Fruit fly (Drosophila melanogaster) whole organism, prepupa: Measurements from ENCODE around the gene nsl1.

ENCODE experiments used
- Blimp-1 ChIP-seq: fragments of 200-800 bp; sonication (Bioruptor generic); optimal IDR thresholded peaks from 3 replicates; lab custom pipeline; 2017; ENCODE audit warnings: missing biosample characterization, missing genetic modification characterization, mild to moderate bottlenecking, moderate library complexity, missing genetic modification reagents
- CG10631 ChIP-seq: fragments of 200-800 bp; sonication (Bioruptor generic); optimal IDR thresholded peaks from 2 replicates; lab custom pipeline; 2016; ENCODE audit warnings: missing biosample characterization, missing genetic modification characterization
- CG10669 ChIP-seq: fragments of 200-800 bp; sonication (Bioruptor generic); optimal IDR thresholded peaks from 3 replicates; lab custom pipeline; 2018; ENCODE audit warnings: missing biosample characterization, mild to moderate bottlenecking, missing genetic modification characterization, moderate library complexity
- CG11294 ChIP-seq: fragments of 200-800 bp; sonication (Bioruptor generic); IDR thresholded peaks from 2 replicates; pipeline ENCODE4 v1.3.6; 2022; ENCODE audit warnings: missing biosample characterization, missing genetic modification characterization
- CG11762 ChIP-seq: fragments of 200-800 bp; sonication (Bioruptor generic); optimal IDR thresholded peaks from 3 replicates; lab custom pipeline; 2016; ENCODE audit warnings: missing biosample characterization, missing genetic modification characterization; ENCODE audit not compliant: insufficient read depth
- CG11902 ChIP-seq: fragments of 200-800 bp; sonication (Bioruptor generic); optimal IDR thresholded peaks from 3 replicates; lab custom pipeline; 2016; ENCODE audit warnings: missing biosample characterization, missing genetic modification characterization
- CG1621 ChIP-seq: fragments of 200-800 bp; sonication (Bioruptor generic); optimal IDR thresholded peaks from 3 replicates; lab custom pipeline; 2018; ENCODE audit warnings: missing biosample characterization, mild to moderate bottlenecking, missing genetic modification characterization
- CG3032 ChIP-seq: fragments of 200-800 bp; optimal IDR thresholded peaks from 2 replicates; lab custom pipeline; 2019; ENCODE audit warnings: missing biosample characterization, mild to moderate bottlenecking, missing genetic modification characterization, moderate library complexity
- CG31627 ChIP-seq: fragments of 200-800 bp; sonication (Bioruptor generic); optimal IDR thresholded peaks from 3 replicates; lab custom pipeline; 2016; ENCODE audit warnings: missing biosample characterization, missing genetic modification characterization
- CG34406 ChIP-seq: fragments of 200-800 bp; sonication (Bioruptor generic); optimal IDR thresholded peaks from 3 replicates; lab custom pipeline; 2016; ENCODE audit warnings: missing biosample characterization, missing genetic modification characterization
- CG4318 ChIP-seq: fragments of 200-800 bp; sonication (Bioruptor generic); optimal IDR thresholded peaks from 3 replicates; lab custom pipeline; 2017; ENCODE audit warnings: missing biosample characterization, mild to moderate bottlenecking, missing genetic modification characterization
- CG6163 ChIP-seq: fragments of 200-800 bp; sonication (Bioruptor generic); IDR thresholded peaks from 3 replicates; pipeline ENCODE4 v1.3.6; 2022; ENCODE audit warnings: missing biosample characterization, missing genetic modification characterization
- CG6808 ChIP-seq: fragments of 200-800 bp; sonication (Bioruptor generic); optimal IDR thresholded peaks from 3 replicates; lab custom pipeline; 2017; ENCODE audit warnings: missing biosample characterization, missing genetic modification characterization, mild to moderate bottlenecking, moderate library complexity, missing genetic modification reagents
- CG6854 ChIP-seq: fragments of 200-800 bp; sonication (Bioruptor generic); optimal IDR thresholded peaks from 2 replicates; lab custom pipeline; 2017; ENCODE audit warnings: missing biosample characterization, mild to moderate bottlenecking, missing genetic modification characterization
- CG7368 ChIP-seq: fragments of 200-800 bp; sonication (Bioruptor generic); optimal IDR thresholded peaks from 3 replicates; lab custom pipeline; 2016; ENCODE audit warnings: missing biosample characterization, missing genetic modification characterization
- CG8119 ChIP-seq: fragments of 200-800 bp; sonication (Bioruptor generic); IDR thresholded peaks from 3 replicates; pipeline ENCODE4 v1.3.6; 2022; ENCODE audit warnings: missing biosample characterization, missing genetic modification characterization
- CG8319 ChIP-seq: fragments of 200-800 bp; sonication (Bioruptor generic); optimal IDR thresholded peaks from 3 replicates; lab custom pipeline; 2016; ENCODE audit warnings: missing biosample characterization, missing genetic modification characterization
- CG8632 ChIP-seq: fragments of 200-800 bp; sonication (Bioruptor generic); optimal IDR thresholded peaks from 3 replicates; lab custom pipeline; 2016; ENCODE audit warnings: missing biosample characterization, missing genetic modification characterization
- CG9139 ChIP-seq: fragments of 200-800 bp; sonication (Bioruptor generic); optimal IDR thresholded peaks from 3 replicates; lab custom pipeline; 2017; ENCODE audit warnings: missing biosample characterization, mild to moderate bottlenecking, missing genetic modification characterization
- Eip75B ChIP-seq: fragments of 200-800 bp; sonication (Bioruptor generic); optimal IDR thresholded peaks from 3 replicates; lab custom pipeline; 2016; ENCODE audit warnings: missing biosample characterization, missing genetic modification characterization
- Eip78C ChIP-seq: fragments of 200-800 bp; sonication (Bioruptor generic); peaks from one replicate; lab custom pipeline; 2016; ENCODE audit warnings: missing biosample characterization, missing genetic modification characterization
- Eip93F ChIP-seq: fragments of 200-800 bp; sonication (Bioruptor generic); optimal IDR thresholded peaks from 2 replicates; lab custom pipeline; 2016; ENCODE audit warnings: missing biosample characterization, mild to moderate bottlenecking, missing genetic modification characterization
- Ets96B ChIP-seq: fragments of 200-800 bp; optimal IDR thresholded peaks from 2 replicates; lab custom pipeline; 2019; ENCODE audit warnings: missing biosample characterization, mild to moderate bottlenecking, missing genetic modification characterization, moderate library complexity
- Gug ChIP-seq: fragments of 200-800 bp; sonication (Bioruptor generic); IDR thresholded peaks from 2 replicates; pipeline ENCODE4 v1.3.6; 2022; ENCODE audit warnings: missing biosample characterization, missing genetic modification characterization
- Hr38 ChIP-seq: sonication (Bioruptor generic); optimal IDR thresholded peaks from 2 replicates; lab custom pipeline; 2016; ENCODE audit warnings: missing biosample characterization, missing genetic modification characterization
- Hr39 ChIP-seq: fragments of 200-800 bp; sonication (Bioruptor generic); optimal IDR thresholded peaks from 2 replicates; lab custom pipeline; 2016; ENCODE audit warnings: missing biosample characterization, missing genetic modification characterization
- Hr4 ChIP-seq: fragments of 200-800 bp; sonication (Bioruptor generic); optimal IDR thresholded peaks from 3 replicates; lab custom pipeline; 2016; ENCODE audit warnings: missing biosample characterization, missing genetic modification characterization
- Lpt ChIP-seq: fragments of 200-800 bp; sonication (Bioruptor generic); optimal IDR thresholded peaks from 3 replicates; lab custom pipeline; 2016; ENCODE audit warnings: missing biosample characterization, missing genetic modification characterization
- Met ChIP-seq: fragments of 200-800 bp; sonication (Bioruptor generic); optimal IDR thresholded peaks from 3 replicates; lab custom pipeline; 2016; ENCODE audit warnings: missing biosample characterization, missing genetic modification characterization
- OdsH ChIP-seq: fragments of 200-800 bp; sonication (Bioruptor generic); optimal IDR thresholded peaks from 3 replicates; lab custom pipeline; 2016; ENCODE audit warnings: missing biosample characterization, missing genetic modification characterization
- Smox ChIP-seq: fragments of 200-800 bp; sonication (Bioruptor generic); optimal IDR thresholded peaks from 3 replicates; lab custom pipeline; 2016; ENCODE audit warnings: missing biosample characterization, missing genetic modification characterization
- Sox102F ChIP-seq: fragments of 200-800 bp; sonication (Bioruptor generic); optimal IDR thresholded peaks from 2 replicates; lab custom pipeline; 2016; ENCODE audit warnings: missing biosample characterization, mild to moderate bottlenecking, missing genetic modification characterization
- Sox14 ChIP-seq: fragments of 200-800 bp; sonication (Bioruptor generic); optimal IDR thresholded peaks from 3 replicates; lab custom pipeline; 2016; ENCODE audit warnings: missing biosample characterization, missing genetic modification characterization
- Sox15 ChIP-seq: fragments of 200-800 bp; sonication (Bioruptor generic); optimal IDR thresholded peaks from 3 replicates; lab custom pipeline; 2016; ENCODE audit warnings: missing biosample characterization, missing genetic modification characterization
- achi ChIP-seq: fragments of 200-800 bp; sonication (Bioruptor generic); optimal IDR thresholded peaks from 3 replicates; lab custom pipeline; 2016; ENCODE audit warnings: missing biosample characterization, missing genetic modification characterization
- acj6 ChIP-seq: fragments of 200-800 bp; sonication (Bioruptor generic); optimal IDR thresholded peaks from 3 replicates; lab custom pipeline; 2016; ENCODE audit warnings: missing biosample characterization, missing genetic modification characterization
- dac ChIP-seq: fragments of 200-800 bp; sonication (Bioruptor generic); optimal IDR thresholded peaks from 2 replicates; lab custom pipeline; 2017; ENCODE audit warnings: missing biosample characterization, mild to moderate bottlenecking, missing genetic modification characterization
- esn ChIP-seq: fragments of 200-800 bp; sonication (Bioruptor generic); optimal IDR thresholded peaks from 2 replicates; lab custom pipeline; 2016; ENCODE audit warnings: missing biosample characterization, mild to moderate bottlenecking, missing genetic modification characterization, moderate library complexity
- fd59A ChIP-seq: fragments of 200-800 bp; sonication (Bioruptor generic); optimal IDR thresholded peaks from 2 replicates; lab custom pipeline; 2017; ENCODE audit warnings: missing biosample characterization, mild to moderate bottlenecking, missing genetic modification characterization, missing genetic modification reagents
- fd85E ChIP-seq: fragments of 200-800 bp; sonication (Bioruptor generic); optimal IDR thresholded peaks from 3 replicates; lab custom pipeline; 2016; ENCODE audit warnings: missing biosample characterization, missing genetic modification characterization
- fkh ChIP-seq: fragments of 200-800 bp; sonication (Bioruptor generic); optimal IDR thresholded peaks from 3 replicates; lab custom pipeline; 2017; ENCODE audit warnings: missing biosample characterization, mild to moderate bottlenecking, missing genetic modification characterization, moderate library complexity
- lz ChIP-seq: fragments of 200-800 bp; sonication (Bioruptor generic); optimal IDR thresholded peaks from 3 replicates; lab custom pipeline; 2016; ENCODE audit warnings: missing biosample characterization, missing genetic modification characterization
- net ChIP-seq: fragments of 200-800 bp; sonication (Bioruptor generic); optimal IDR thresholded peaks from 3 replicates; lab custom pipeline; 2016; ENCODE audit warnings: missing biosample characterization, missing genetic modification characterization
- pdm3 ChIP-seq: fragments of 200-800 bp; sonication (Bioruptor generic); optimal IDR thresholded peaks from 3 replicates; lab custom pipeline; 2016; ENCODE audit warnings: missing biosample characterization, missing genetic modification characterization
- salr ChIP-seq, 2 experiments: fragments of 200-800 bp; sonication (Bioruptor generic); optimal IDR thresholded peaks; 3 replicates each; lab custom pipeline; 2016 to 2018; ENCODE audit warnings: missing biosample characterization in 2 of 2, missing genetic modification characterization in 2 of 2, mild to moderate bottlenecking in 1 of 2
- spab ChIP-seq: fragments of 200-800 bp; sonication (Bioruptor generic); optimal IDR thresholded peaks from 2 replicates; lab custom pipeline; 2017; ENCODE audit warnings: missing biosample characterization, mild to moderate bottlenecking, missing genetic modification characterization, missing genetic modification reagents
- ss ChIP-seq, 2 experiments: fragments of 200-800 bp; sonication (Bioruptor generic); optimal IDR thresholded peaks; 2 replicates in 1 of 2; 3 replicates in 1 of 2; lab custom pipeline; 2017 to 2018; ENCODE audit warnings: mild to moderate bottlenecking in 2 of 2, missing biosample characterization in 2 of 2, missing genetic modification characterization in 2 of 2, moderate library complexity in 1 of 2
- topi ChIP-seq: fragments of 200-800 bp; sonication (Bioruptor generic); optimal IDR thresholded peaks from 3 replicates; lab custom pipeline; 2016; ENCODE audit warnings: missing biosample characterization, missing genetic modification characterization
- vri ChIP-seq: fragments of 200-800 bp; sonication (Bioruptor generic); optimal IDR thresholded peaks from 3 replicates; lab custom pipeline; 2016; ENCODE audit warnings: missing biosample characterization, mild to moderate bottlenecking, missing genetic modification characterization

Gene nsl1

dm6 chr3R:15814150-15814549 lies 20.6 kb downstream of the nsl1 start:
- no peak for TF ChIP-seq CG34406 (GFP tag; lab: Kevin White, UChicago)
- TF ChIP-seq CG4318 (GFP tag; lab: Kevin White, UChicago), result no peak
- no peak for TF ChIP-seq fd85E (GFP tag; lab: Kevin White, UChicago)
- TF ChIP-seq CG10631 (GFP tag; lab: Kevin White, UChicago), result no peak
- no peak for TF ChIP-seq ss (GFP tag; optimal IDR thresholded peaks at IDR 0.05; lab: Kevin White, UChicago)
- no peak for TF ChIP-seq CG9139 (GFP tag; lab: Kevin White, UChicago)
- no peak for TF ChIP-seq fkh
- TF ChIP-seq topi (GFP tag; lab: Kevin White, UChicago), result no peak
- TF ChIP-seq Sox14 (GFP tag; lab: Kevin White, UChicago), result no peak
- no peak for TF ChIP-seq Ets96B (tag; lab: Kevin White, UChicago)
- TF ChIP-seq CG6808, result no peak

- TF ChIP-seq fd59A (GFP tag; lab: Kevin White, UChicago) (no peak), achi (GFP tag; lab: Kevin White, UChicago) (peak; percentile 43), Hr4 (GFP tag; lab: Kevin White, UChicago) (peak; percentile 57), CG6808 (no peak), CG10669 (GFP tag; lab: Kevin White, UChicago) (no peak), acj6 (GFP tag; lab: Kevin White, UChicago) (peak; percentile 30), CG4318 (GFP tag; lab: Kevin White, UChicago) (no peak), CG10631 (GFP tag; lab: Kevin White, UChicago) (peak; percentile 47), CG9139 (GFP tag; lab: Kevin White, UChicago) (no peak), CG7368 (peak; percentile 33), Hr38 (GFP tag; lab: Kevin White, UChicago) (no peak), net (GFP tag; lab: Kevin White, UChicago) (peak; percentile 26), CG1621 (tag; lab: Kevin White, UChicago) (no peak), spab (no peak), CG11762 (GFP tag; lab: Kevin White, UChicago) (no peak), CG8119 (GFP tag; lab: Robert Waterston, UW) (peak; percentile 36; the same call in 1 of the 3 replicates), CG8319 (GFP tag; lab: Kevin White, UChicago) (no peak), Eip93F (GFP tag; lab: Kevin White, UChicago) (no peak), Met (GFP tag; lab: Kevin White, UChicago) (peak; percentile 31), CG11294 (GFP tag; lab: Robert Waterston, UW) (no peak), Smox (GFP tag; lab: Kevin White, UChicago) (peak; percentile 24), Hr39 (GFP tag; lab: Kevin White, UChicago) (peak; percentile 50), CG34406 (GFP tag; lab: Kevin White, UChicago) (no peak), fkh (no peak), Sox15 (GFP tag; lab: Kevin White, UChicago) (no peak), Eip78C (peak; percentile 55), ss (GFP tag; optimal IDR thresholded peaks at IDR 0.05; lab: Kevin White, UChicago) (no peak), OdsH (GFP tag; lab: Kevin White, UChicago) (peak; percentile 47), CG8632 (GFP tag; lab: Kevin White, UChicago) (no peak), CG3032 (tag; lab: Kevin White, UChicago) (no peak), Blimp-1 (no peak), Gug (peak; percentile 49), esn (peak; percentile 52), Sox14 (GFP tag; lab: Kevin White, UChicago) (no peak), pdm3 (GFP tag; lab: Kevin White, UChicago) (peak; percentile 34), topi (GFP tag; lab: Kevin White, UChicago) (peak; percentile 26), lz (GFP tag; lab: Kevin White, UChicago) (peak; percentile 27), Sox102F (GFP tag; lab: Kevin White, UChicago) (peak; percentile 18), vri (no peak), CG31627 (GFP tag; lab: Kevin White, UChicago) (peak; percentile 46), dac (GFP tag; lab: Kevin White, UChicago) (no peak), CG6163 (peak; percentile 73), salr (GFP tag; optimal IDR thresholded peaks at IDR 0.05; lab: Kevin White, UChicago) (no peak), Ets96B (tag; lab: Kevin White, UChicago) (no peak), Lpt (GFP tag; lab: Kevin White, UChicago) (no peak), CG6854 (GFP tag; lab: Kevin White, UChicago) (no peak), Eip75B (GFP tag; lab: Kevin White, UChicago) (peak; percentile 39), CG11902 (GFP tag; lab: Kevin White, UChicago) (no peak)
Measured at dm6 chr3R:15816276-15816675, 22.7 kb downstream of the nsl1 start.
